Worm (Caenorhabditis elegans) whole organism, young adult: ENCODE data around the gene R03G8.1.

Experiments used
- D2030.7 ChIP-seq: fragments of 200-800 bp; sonication (Bioruptor generic); IDR thresholded peaks from 2 replicates; pipeline ENCODE4 v1.3.6; 2022; ENCODE audit warnings: missing genetic modification reagents, missing genetic modification characterization, missing compliant biosample characterization
- K11D2.4 ChIP-seq: fragments of 200-800 bp; sonication (Bioruptor generic); IDR thresholded peaks from 2 replicates; pipeline ENCODE4 v1.3.6; 2022; ENCODE audit warnings: missing genetic modification reagents, missing genetic modification characterization, missing compliant biosample characterization
- ama-1 ChIP-seq, 3 experiments: fragments of 150-350 bp in 1 of 3; sonication (generic microtip) in 2 of 3; optimal IDR thresholded peaks; 2 replicates each; lab custom pipeline; 2014 to 2018; ENCODE audit warnings: missing biosample characterization in 2 of 3, missing genetic modification characterization in 2 of 3, missing genetic modification reagents in 2 of 3
- ceh-91 ChIP-seq: fragments of 200-800 bp; sonication (Bioruptor generic); IDR thresholded peaks from 2 replicates; pipeline ENCODE4 v1.3.6; 2022; ENCODE audit warnings: missing genetic modification reagents, missing genetic modification characterization, missing compliant biosample characterization
- efl-1 ChIP-seq: fragments of 150-350 bp; optimal IDR thresholded peaks from 2 replicates; lab custom pipeline; 2014; ENCODE audit warnings: missing biosample characterization, missing genetic modification reagents, missing genetic modification characterization
- egl-18 ChIP-seq: fragments of 200-800 bp; sonication (Bioruptor generic); IDR thresholded peaks from 2 replicates; pipeline ENCODE4 v1.3.6; 2022; ENCODE audit warnings: missing genetic modification reagents, missing genetic modification characterization, missing compliant biosample characterization
- lsl-1 ChIP-seq: fragments of 200-800 bp; sonication (Bioruptor generic); optimal IDR thresholded peaks from 2 replicates; lab custom pipeline; 2018; ENCODE audit warnings: mild to moderate bottlenecking, missing genetic modification characterization, moderate library complexity, missing compliant biosample characterization
- nhr-90 ChIP-seq: sonication (generic microtip); optimal IDR thresholded peaks from 2 replicates; lab custom pipeline; 2016; ENCODE audit warnings: missing genotype, mild to moderate bottlenecking, missing genetic modification characterization, missing compliant biosample characterization
- pha-4 ChIP-seq: fragments of 150-350 bp; sonication (generic microtip); optimal IDR thresholded peaks from 2 replicates; lab custom pipeline; 2014; ENCODE audit warnings: missing biosample characterization, missing genetic modification reagents, missing genetic modification characterization
- rec-8 ChIP-seq, 2 experiments: sonication (generic microtip); optimal IDR thresholded peaks; 2 replicates each; lab custom pipeline; 2016; ENCODE audit warnings: mild to moderate bottlenecking in 2 of 2, missing genetic modification characterization in 2 of 2, missing genetic modification reagents in 2 of 2, missing genotype in 2 of 2, missing biosample characterization in 1 of 2, missing compliant biosample characterization in 1 of 2, moderate library complexity in 1 of 2
- snpc-4 ChIP-seq, 5 experiments: fragments of 150-350 bp in 1 of 5; sonication (generic microtip) in 4 of 5; optimal IDR thresholded peaks; 2 replicates each; lab custom pipeline; 2014 to 2018; ENCODE audit warnings: missing genetic modification characterization in 5 of 5, missing biosample characterization in 3 of 5, antibody characterized with exemption in 2 of 5, mild to moderate bottlenecking in 2 of 5, missing compliant biosample characterization in 2 of 5, missing genotype in 2 of 5, moderate library complexity in 2 of 5, missing genetic modification reagents in 1 of 5

- TF ChIP-seq ceh-91 (GFP tag; lab: Robert Waterston, UW) = no peak
- TF ChIP-seq lsl-1 (GFP tag; lab: Kevin White, UChicago) = no peak
- TF ChIP-seq snpc-4 (GFP tag; optimal IDR thresholded peaks at IDR 0.05; lab: Kevin White, UChicago) = no peak
- no peak for TF ChIP-seq snpc-4 (tag; optimal IDR thresholded peaks at IDR 0.05; lab: Kevin White, UChicago)
- TF ChIP-seq D2030.7 (GFP tag; lab: Robert Waterston, UW) = no peak
- TF ChIP-seq nhr-90 (tag; lab: Kevin White, UChicago) = no peak
- no peak for TF ChIP-seq pha-4 (tag; lab: Kevin White, UChicago)
- no peak for TF ChIP-seq K11D2.4
- no peak for TF ChIP-seq egl-18
- TF ChIP-seq efl-1 (GFP tag; lab: Kevin White, UChicago) = no peak
- TF ChIP-seq rec-8 (tag; optimal IDR thresholded peaks at IDR 0.05; lab: Kevin White, UChicago) = no peak
- no peak for TF ChIP-seq ama-1 (optimal IDR thresholded peaks at IDR 0.05; lab: Kevin White, UChicago)
- no peak for TF ChIP-seq ama-1 (GFP tag; optimal IDR thresholded peaks at IDR 0.05; lab: Kevin White, UChicago)
Measured at ce11 chrX:13112664-13113063, 28.3 kb downstream of the R03G8.1 start.
